Worm (Caenorhabditis elegans) whole organism, L1 larva: Measurements from ENCODE around the gene hsp-60.

Source experiments
- C16A3.4 ChIP-seq: fragments of 150-350 bp; optimal IDR thresholded peaks from 2 replicates; lab custom pipeline; 2014; ENCODE audit warnings: missing biosample characterization, missing genetic modification characterization
- C34B4.2 ChIP-seq: sonication (generic microtip); optimal IDR thresholded peaks from 2 replicates; lab custom pipeline; 2017; ENCODE audit warnings: mild to moderate bottlenecking, missing genetic modification characterization, missing compliant biosample characterization
- Y116A8C.19 ChIP-seq: sonication (generic microtip); optimal IDR thresholded peaks from 2 replicates; lab custom pipeline; 2016; ENCODE audit warnings: missing compliant biosample characterization, missing genetic modification characterization, borderline replicate concordance
- aha-1 ChIP-seq: fragments of 150-350 bp; optimal IDR thresholded peaks from 2 replicates; lab custom pipeline; 2014; ENCODE audit warnings: missing biosample characterization, missing genetic modification characterization
- blmp-1 ChIP-seq: fragments of 150-350 bp; optimal IDR thresholded peaks from 2 replicates; lab custom pipeline; 2014; ENCODE audit warnings: missing biosample characterization, missing genetic modification characterization
- ceh-8 ChIP-seq: fragments of 200-800 bp; sonication (Bioruptor generic); optimal IDR thresholded peaks from 2 replicates; lab custom pipeline; 2018; ENCODE audit warnings: mild to moderate bottlenecking, missing genetic modification characterization, moderate library complexity, missing compliant biosample characterization
- ceh-90 ChIP-seq: sonication (generic microtip); optimal IDR thresholded peaks from 2 replicates; lab custom pipeline; 2016; ENCODE audit warnings: missing genetic modification characterization, missing compliant biosample characterization
- ces-1 ChIP-seq: fragments of 150-350 bp; optimal IDR thresholded peaks from 2 replicates; lab custom pipeline; 2014; ENCODE audit warnings: missing biosample characterization, missing genetic modification reagents, missing genetic modification characterization
- dpl-1 ChIP-seq, 3 experiments: fragments of 150-350 bp in 2 of 3; sonication (generic microtip) in 1 of 3; optimal IDR thresholded peaks; 2 replicates each; lab custom pipeline; 2014 to 2017; ENCODE audit warnings: missing biosample characterization in 3 of 3, missing genetic modification characterization in 3 of 3, missing genetic modification reagents in 3 of 3
- efl-1 ChIP-seq, 4 experiments: fragments of 150-350 bp; optimal IDR thresholded peaks in 3 of 4; peaks in 1 of 4; 1 replicate in 1 of 4; 2 replicates in 3 of 4; lab custom pipeline; 2014; ENCODE audit warnings: missing biosample characterization in 2 of 4, missing genetic modification characterization in 2 of 4, missing genetic modification reagents in 2 of 4
- egl-13 ChIP-seq: sonication (generic microtip); optimal IDR thresholded peaks from 2 replicates; lab custom pipeline; 2016; ENCODE audit warnings: missing genotype, missing genetic modification reagents, missing genetic modification characterization, missing compliant biosample characterization
- elt-2 ChIP-seq: sonication (generic microtip); optimal IDR thresholded peaks from 2 replicates; lab custom pipeline; 2016; ENCODE audit warnings: missing genetic modification characterization, mild to moderate bottlenecking, inconsistent platforms, missing compliant biosample characterization, missing genetic modification reagents
- elt-3 ChIP-seq, 6 experiments: fragments of 150-350 bp in 1 of 6; sonication (generic microtip); optimal IDR thresholded peaks; 2 replicates each; lab custom pipeline; 2017 to 2018; ENCODE audit warnings: missing biosample characterization in 6 of 6, missing genetic modification characterization in 6 of 6, inconsistent platforms in 1 of 6
- ets-5 ChIP-seq: fragments of 200-800 bp; sonication (Bioruptor generic); IDR thresholded peaks from 2 replicates; pipeline ENCODE4 v1.3.6; 2022; ENCODE audit warnings: missing genetic modification characterization, missing compliant biosample characterization
- fkh-4 ChIP-seq: sonication (generic microtip); optimal IDR thresholded peaks from 2 replicates; lab custom pipeline; 2016; ENCODE audit warnings: missing compliant biosample characterization, missing genetic modification characterization, borderline replicate concordance
- fkh-8 ChIP-seq: sonication (generic microtip); optimal IDR thresholded peaks from 2 replicates; lab custom pipeline; 2016; ENCODE audit warnings: mild to moderate bottlenecking, missing genetic modification characterization, missing compliant biosample characterization
- fos-1 ChIP-seq: fragments of 150-350 bp; optimal IDR thresholded peaks from 2 replicates; lab custom pipeline; 2014; ENCODE audit warnings: missing biosample characterization, missing genetic modification characterization
- hlh-17 ChIP-seq: fragments of 200-800 bp; sonication (Bioruptor generic); optimal IDR thresholded peaks from 2 replicates; lab custom pipeline; 2018; ENCODE audit warnings: missing genetic modification characterization, mild to moderate bottlenecking, missing compliant biosample characterization, moderate library complexity, borderline replicate concordance
- hpl-2 ChIP-seq: fragments of 150-350 bp; optimal IDR thresholded peaks from 2 replicates; lab custom pipeline; 2014; ENCODE audit warnings: missing biosample characterization, missing genetic modification reagents, missing genetic modification characterization
- jun-1 ChIP-seq: fragments of 150-350 bp; optimal IDR thresholded peaks from 2 replicates; lab custom pipeline; 2014; ENCODE audit warnings: missing biosample characterization, missing genetic modification reagents, missing genetic modification characterization
- lin-13 ChIP-seq: fragments of 150-350 bp; optimal IDR thresholded peaks from 2 replicates; lab custom pipeline; 2014; ENCODE audit warnings: missing biosample characterization, missing genetic modification reagents, missing genetic modification characterization
- lin-14 ChIP-seq: fragments of 200-800 bp; sonication (Bioruptor generic); optimal IDR thresholded peaks from 2 replicates; lab custom pipeline; 2018; ENCODE audit warnings: mild to moderate bottlenecking, missing genetic modification characterization, moderate library complexity, missing compliant biosample characterization
- lin-15B ChIP-seq: fragments of 150-350 bp; sonication (generic microtip); optimal IDR thresholded peaks from 3 replicates; lab custom pipeline; 2014; ENCODE audit warnings: missing biosample characterization, missing genetic modification characterization
- lin-35 ChIP-seq, 2 experiments: fragments of 150-350 bp; optimal IDR thresholded peaks; 2 replicates each; lab custom pipeline; 2014; ENCODE audit warnings: missing biosample characterization in 2 of 2, missing genetic modification characterization in 2 of 2, missing genetic modification reagents in 2 of 2
- lin-39 ChIP-seq: fragments of 150-350 bp; optimal IDR thresholded peaks from 2 replicates; lab custom pipeline; 2014; ENCODE audit warnings: missing biosample characterization, missing genetic modification reagents, missing genetic modification characterization
- lir-3 ChIP-seq: sonication (generic microtip); optimal IDR thresholded peaks from 2 replicates; lab custom pipeline; 2016; ENCODE audit warnings: mild to moderate bottlenecking, missing genetic modification characterization, moderate library complexity, missing compliant biosample characterization; ENCODE audit not compliant: poor library complexity
- mdl-1 ChIP-seq, 2 experiments: fragments of 150-350 bp; optimal IDR thresholded peaks; 2 replicates each; lab custom pipeline; 2014 to 2017; ENCODE audit warnings: missing biosample characterization in 2 of 2, missing genetic modification characterization in 2 of 2, inconsistent platforms in 1 of 2
- mef-2 ChIP-seq: fragments of 150-350 bp; optimal IDR thresholded peaks from 2 replicates; lab custom pipeline; 2014; ENCODE audit warnings: missing biosample characterization, missing genetic modification characterization
- nhr-19 ChIP-seq: fragments of 200-800 bp; sonication (Bioruptor generic); conservative IDR thresholded peaks from 2 replicates; pipeline ENCODE4 v1.3.6; 2022; ENCODE audit warnings: missing genetic modification characterization, missing compliant biosample characterization
- nhr-20 ChIP-seq: sonication (generic microtip); optimal IDR thresholded peaks from 2 replicates; lab custom pipeline; 2016; ENCODE audit warnings: mild to moderate bottlenecking, missing genetic modification characterization, missing compliant biosample characterization
- nhr-47 ChIP-seq: sonication (generic microtip); optimal IDR thresholded peaks from 2 replicates; lab custom pipeline; 2016; ENCODE audit warnings: mild to moderate bottlenecking, missing genetic modification characterization, moderate library complexity, missing compliant biosample characterization
- nhr-71 ChIP-seq: sonication (generic microtip); optimal IDR thresholded peaks from 2 replicates; lab custom pipeline; 2016; ENCODE audit warnings: mild to moderate bottlenecking, missing genetic modification characterization, moderate library complexity, missing compliant biosample characterization
- nhr-84 ChIP-seq: sonication (generic microtip); optimal IDR thresholded peaks from 2 replicates; lab custom pipeline; 2017; ENCODE audit warnings: missing biosample characterization, missing genetic modification characterization
- nhr-85 ChIP-seq: sonication (generic microtip); peaks from one replicate; lab custom pipeline; 2016; ENCODE audit warnings: missing genetic modification characterization, inconsistent platforms, missing compliant biosample characterization
- nhr-90 ChIP-seq: sonication (generic microtip); optimal IDR thresholded peaks from 2 replicates; lab custom pipeline; 2016; ENCODE audit warnings: mild to moderate bottlenecking, missing genetic modification characterization, missing compliant biosample characterization; ENCODE audit not compliant: poor library complexity
- pqm-1 ChIP-seq: sonication (generic microtip); optimal IDR thresholded peaks from 3 replicates; lab custom pipeline; 2017; ENCODE audit warnings: missing biosample characterization, missing genetic modification characterization
- rnt-1 ChIP-seq: sonication (generic microtip); optimal IDR thresholded peaks from 2 replicates; lab custom pipeline; 2016; ENCODE audit warnings: mild to moderate bottlenecking, missing genetic modification characterization, moderate library complexity, missing compliant biosample characterization
- skn-1 ChIP-seq: fragments of 150-350 bp; optimal IDR thresholded peaks from 2 replicates; lab custom pipeline; 2014; ENCODE audit warnings: missing biosample characterization, missing genetic modification characterization
- snu-23 ChIP-seq: sonication (generic microtip); optimal IDR thresholded peaks from 2 replicates; lab custom pipeline; 2016; ENCODE audit warnings: missing genetic modification characterization, missing compliant biosample characterization
- sox-4 ChIP-seq: sonication (generic microtip); optimal IDR thresholded peaks from 2 replicates; lab custom pipeline; 2016; ENCODE audit warnings: missing genetic modification characterization, missing compliant biosample characterization
- sptf-1 ChIP-seq: fragments of 150-350 bp; optimal IDR thresholded peaks from 2 replicates; lab custom pipeline; 2014; ENCODE audit warnings: missing biosample characterization, missing genetic modification characterization
- swsn-7 ChIP-seq: sonication (generic microtip); optimal IDR thresholded peaks from 2 replicates; lab custom pipeline; 2016; ENCODE audit warnings: missing genetic modification characterization, missing compliant biosample characterization
- tbx-2 ChIP-seq: sonication (generic microtip); optimal IDR thresholded peaks from 2 replicates; lab custom pipeline; 2016; ENCODE audit warnings: missing genetic modification characterization, missing compliant biosample characterization
- tlp-1 ChIP-seq: fragments of 150-350 bp; optimal IDR thresholded peaks from 2 replicates; lab custom pipeline; 2014; ENCODE audit warnings: missing biosample characterization, missing genetic modification characterization
- unc-62 ChIP-seq: fragments of 150-350 bp; optimal IDR thresholded peaks from 2 replicates; lab custom pipeline; 2014; ENCODE audit warnings: missing biosample characterization, missing genetic modification reagents, missing genetic modification characterization
- unc-86 ChIP-seq: sonication (generic microtip); optimal IDR thresholded peaks from 2 replicates; lab custom pipeline; 2016; ENCODE audit warnings: missing genetic modification characterization, missing compliant biosample characterization
- xbp-1 ChIP-seq: sonication (generic microtip); optimal IDR thresholded peaks from 2 replicates; lab custom pipeline; 2016; ENCODE audit warnings: missing genetic modification characterization, missing compliant biosample characterization
- zip-4 ChIP-seq: fragments of 200-800 bp; sonication (Bioruptor generic); optimal IDR thresholded peaks from 2 replicates; lab custom pipeline; 2018; ENCODE audit warnings: mild to moderate bottlenecking, missing genetic modification characterization, moderate library complexity, missing compliant biosample characterization

hsp-60 gene

ce11 chrIII:1601464-1602169 lies 17.9 kb upstream of the hsp-60 start (continued):
- TF ChIP-seq tbx-2 (no peak), ceh-8 (GFP tag; lab: Kevin White, UChicago) (no peak), nhr-19 (peak; percentile 39), lin-13 (GFP tag; lab: Kevin White, UChicago) (peak; percentile 25), sptf-1 (tag; lab: Kevin White, UChicago) (no peak), unc-86 (tag; lab: Kevin White, UChicago) (no peak), aha-1 (no peak), blmp-1 (tag; lab: Kevin White, UChicago) (peak; percentile 53), C34B4.2 (tag; lab: Kevin White, UChicago) (no peak), nhr-90 (tag; lab: Kevin White, UChicago) (peak; percentile 43), efl-1 (optimal IDR thresholded peaks at IDR 0.05; lab: Kevin White, UChicago) (no peak), efl-1 (GFP tag; optimal IDR thresholded peaks at IDR 0.05 in 1 of 2; lab: Kevin White, UChicago) (peak in 1 of 2 experiments; percentile 86), dpl-1 (GFP tag; optimal IDR thresholded peaks at IDR 0.05; lab: Kevin White, UChicago) (no peak), ets-5 (GFP tag; lab: Robert Waterston, UW) (no peak), egl-13 (tag; lab: Kevin White, UChicago) (no peak), fkh-8 (tag; lab: Kevin White, UChicago) (peak; percentile 55), rnt-1 (tag; lab: Kevin White, UChicago) (peak; percentile 66), elt-3 (tag; optimal IDR thresholded peaks at IDR 0.05; lab: Kevin White, UChicago) (peak in 1 of 6 experiments; percentile 70), nhr-85 (tag; lab: Kevin White, UChicago) (peak; percentile 81), skn-1 (tag; lab: Kevin White, UChicago) (peak; percentile 8), unc-62 (GFP tag; lab: Kevin White, UChicago) (no peak), lin-39 (tag; lab: Kevin White, UChicago) (no peak), jun-1 (tag; lab: Kevin White, UChicago) (no peak), nhr-47 (peak; percentile 58), Y116A8C.19 (tag; lab: Kevin White, UChicago) (no peak), sox-4 (tag; lab: Kevin White, UChicago) (no peak), nhr-84 (tag; lab: Kevin White, UChicago) (no peak), swsn-7 (tag; lab: Kevin White, UChicago) (peak; percentile 1), hpl-2 (GFP tag; lab: Kevin White, UChicago) (no peak), snu-23 (GFP tag; lab: Kevin White, UChicago) (peak; percentile 40), mef-2 (tag; lab: Kevin White, UChicago) (no peak), hlh-17 (GFP tag; lab: Kevin White, UChicago) (no peak), tlp-1 (tag; lab: Kevin White, UChicago) (no peak), lir-3 (tag; lab: Kevin White, UChicago) (peak; percentile 52), lin-15B (tag; lab: Kevin White, UChicago) (no peak), xbp-1 (tag; lab: Kevin White, UChicago) (peak; percentile 14), nhr-71 (tag; lab: Kevin White, UChicago) (peak; percentile 53), ceh-90 (tag; lab: Kevin White, UChicago) (peak; percentile 54), ces-1 (GFP tag; lab: Kevin White, UChicago) (no peak), nhr-20 (peak; percentile 37)

- peak; percentile 66 for TF ChIP-seq nhr-85 (tag; lab: Kevin White, UChicago)
- peak; percentile 29 for TF ChIP-seq jun-1 (tag; lab: Kevin White, UChicago)
- TF ChIP-seq nhr-20, result peak; percentile 28
- TF ChIP-seq pqm-1, result peak; percentile 50
- TF ChIP-seq zip-4 (GFP tag; lab: Kevin White, UChicago), result no peak
- TF ChIP-seq lin-14 (GFP tag; lab: Kevin White, UChicago), result peak; percentile 58
- TF ChIP-seq C16A3.4 (tag; lab: Kevin White, UChicago), result no peak
- TF ChIP-seq mdl-1 (tag; optimal IDR thresholded peaks at IDR 0.05; lab: Kevin White, UChicago), result peak in 1 of 2 experiments; percentile 6
- TF ChIP-seq nhr-71 (tag; lab: Kevin White, UChicago), result peak; percentile 23
- peak; percentile 33 for TF ChIP-seq nhr-90 (tag; lab: Kevin White, UChicago)
- TF ChIP-seq Y116A8C.19 (tag; lab: Kevin White, UChicago), result no peak
- TF ChIP-seq elt-2 (tag; lab: Kevin White, UChicago), result peak; percentile 93
- no peak for TF ChIP-seq xbp-1 (tag; lab: Kevin White, UChicago)
- TF ChIP-seq hpl-2 (GFP tag; lab: Kevin White, UChicago), result no peak
- TF ChIP-seq blmp-1 (tag; lab: Kevin White, UChicago), result peak; percentile 47
- peak in 5 of 6 experiments; percentile 22 to 93 (median 76) for TF ChIP-seq elt-3 (tag; optimal IDR thresholded peaks at IDR 0.05; lab: Kevin White, UChicago)
- TF ChIP-seq lin-35 (GFP tag; optimal IDR thresholded peaks at IDR 0.05; lab: Kevin White, UChicago), result peak in 1 of 2 experiments; percentile 44
- peak; percentile 23 for TF ChIP-seq fos-1
- no peak for TF ChIP-seq fkh-4 (tag; lab: Kevin White, UChicago)
These were observed 16.9 kb upstream of the hsp-60 start for ce11 chrIII:1602682-1603081.
